Fruit fly (Drosophila melanogaster): Measurements from ENCODE around the gene bowl.

The bowl gene

dm6 chr2L:3775767-3776351, 4.4 kb downstream of the bowl start (continued):
- peak; percentile 45 for TF ChIP-seq CG3919 (GFP tag; optimal IDR thresholded peaks at IDR 0.05)
- peak; percentile 33 for TF ChIP-seq CG11902 (GFP tag; optimal IDR thresholded peaks at IDR 0.05)
- TF ChIP-seq dac (GFP tag; optimal IDR thresholded peaks at IDR 0.05): no peak
- TF ChIP-seq Eip78C (GFP tag): peak; percentile 91
- no peak for TF ChIP-seq CG11294 (GFP tag; IDR thresholded peaks at IDR 0.05)
- no peak for TF ChIP-seq CG15336 (GFP tag; IDR thresholded peaks at IDR 0.05)
- TF ChIP-seq CG3032 (tag; optimal IDR thresholded peaks at IDR 0.05): peak; percentile 45
- peak; percentile 16 for TF ChIP-seq CG6808 (GFP tag; optimal IDR thresholded peaks at IDR 0.05)
- peak; percentile 63 for TF ChIP-seq OdsH (GFP tag; optimal IDR thresholded peaks at IDR 0.05)
- TF ChIP-seq achi (GFP tag; optimal IDR thresholded peaks at IDR 0.05): peak; percentile 52
- TF ChIP-seq fd59A (GFP tag; optimal IDR thresholded peaks at IDR 0.05): peak; percentile 50
- no peak for TF ChIP-seq Eip93F (GFP tag; optimal IDR thresholded peaks at IDR 0.05)
- peak; percentile 28 for TF ChIP-seq CG31627 (GFP tag; optimal IDR thresholded peaks at IDR 0.05)
- TF ChIP-seq salr (GFP tag; optimal IDR thresholded peaks at IDR 0.05): no peak
- peak; percentile 41 for TF ChIP-seq CG10669 (GFP tag; optimal IDR thresholded peaks at IDR 0.05)
- no peak for TF ChIP-seq CG6276 (GFP tag; optimal IDR thresholded peaks at IDR 0.05)
- no peak for TF ChIP-seq Gug (GFP tag; IDR thresholded peaks at IDR 0.05)
- TF ChIP-seq CG7368 (GFP tag; optimal IDR thresholded peaks at IDR 0.05): no peak
- no peak for TF ChIP-seq Lpt (GFP tag; optimal IDR thresholded peaks at IDR 0.05)
- peak; percentile 13 for TF ChIP-seq CG4318 (GFP tag; optimal IDR thresholded peaks at IDR 0.05)
- peak; percentile 20 for TF ChIP-seq CG8319 (GFP tag; optimal IDR thresholded peaks at IDR 0.05)
- peak; percentile 29 for TF ChIP-seq CG1621 (tag; optimal IDR thresholded peaks at IDR 0.05)
- peak; percentile 31 for TF ChIP-seq Met (GFP tag; optimal IDR thresholded peaks at IDR 0.05)
- TF ChIP-seq svp (GFP tag): peak; percentile 77
- peak; percentile 50 for TF ChIP-seq Sox102F (GFP tag; optimal IDR thresholded peaks at IDR 0.05)
- peak; percentile 67 for TF ChIP-seq vri (GFP tag; optimal IDR thresholded peaks at IDR 0.05)
- no peak for TF ChIP-seq Hr38 (GFP tag; optimal IDR thresholded peaks at IDR 0.05)
- TF ChIP-seq fd85E (GFP tag; optimal IDR thresholded peaks at IDR 0.05): no peak
- peak; percentile 55 for TF ChIP-seq CG8119 (GFP tag; IDR thresholded peaks at IDR 0.05)

- TF ChIP-seq CG6163 (GFP tag; IDR thresholded peaks at IDR 0.05) (peak; percentile 89), CG32006 (GFP tag; optimal IDR thresholded peaks at IDR 0.05) (peak; percentile 91), Eip93F (GFP tag; optimal IDR thresholded peaks at IDR 0.05) (peak; percentile 42), cyc (GFP tag; optimal IDR thresholded peaks at IDR 0.05) (peak; percentile 74), salr (GFP tag; optimal IDR thresholded peaks at IDR 0.05) (peak; percentile 41 to 84), CG6808 (GFP tag; optimal IDR thresholded peaks at IDR 0.05) (peak; percentile 90), net (GFP tag; optimal IDR thresholded peaks at IDR 0.05) (peak; percentile 78), CG10669 (GFP tag; optimal IDR thresholded peaks at IDR 0.05) (peak; percentile 83), achi (GFP tag; optimal IDR thresholded peaks at IDR 0.05) (peak; percentile 89), CG3032 (tag; optimal IDR thresholded peaks at IDR 0.05) (peak; percentile 95), dsx (GFP tag; optimal IDR thresholded peaks at IDR 0.05; ENCODE audit: poor library complexity, severe bottlenecking) (peak; percentile 94), Sox14 (GFP tag; optimal IDR thresholded peaks at IDR 0.05) (peak; percentile 53), CG1621 (tag; optimal IDR thresholded peaks at IDR 0.05) (peak; percentile 68), topi (GFP tag; optimal IDR thresholded peaks at IDR 0.05) (peak; percentile 61), CG34406 (GFP tag; optimal IDR thresholded peaks at IDR 0.05) (peak; percentile 89), acj6 (GFP tag; optimal IDR thresholded peaks at IDR 0.05) (peak; percentile 88), esn (GFP tag; optimal IDR thresholded peaks at IDR 0.05) (peak; percentile 89), OdsH (GFP tag; optimal IDR thresholded peaks at IDR 0.05) (peak; percentile 84), Eip78C (GFP tag) (peak; percentile 96), Sox102F (GFP tag; optimal IDR thresholded peaks at IDR 0.05) (peak; percentile 76), CG16779 (tag; optimal IDR thresholded peaks at IDR 0.05) (peak; percentile 58), Ets96B (tag; optimal IDR thresholded peaks at IDR 0.05) (peak; percentile 94), Met (GFP tag; optimal IDR thresholded peaks at IDR 0.05) (peak; percentile 71), CG10631 (GFP tag; optimal IDR thresholded peaks at IDR 0.05) (peak; percentile 89), svp (GFP tag) (peak; percentile 88), CG4318 (GFP tag; optimal IDR thresholded peaks at IDR 0.05) (peak; percentile 71), Sox15 (GFP tag; optimal IDR thresholded peaks at IDR 0.05) (peak; percentile 48), CG6276 (GFP tag; optimal IDR thresholded peaks at IDR 0.05) (peak; percentile 81), pdm3 (GFP tag; optimal IDR thresholded peaks at IDR 0.05) (peak; percentile 71), vri (GFP tag; optimal IDR thresholded peaks at IDR 0.05) (peak; percentile 68), CG9139 (GFP tag; optimal IDR thresholded peaks at IDR 0.05) (peak; percentile 88), ss (GFP tag; optimal IDR thresholded peaks at IDR 0.05) (peak; percentile 87 to 92), CG8119 (GFP tag; IDR thresholded peaks at IDR 0.05) (peak; percentile 95), Ets21C (GFP tag; optimal IDR thresholded peaks at IDR 0.05) (peak; percentile 9), CG11294 (GFP tag; IDR thresholded peaks at IDR 0.05) (peak; percentile 78)
These were observed 5.2 kb downstream of the bowl start for dm6 chr2L:3776614-3777196.
